Fruit fly (Drosophila melanogaster): Measurements from ENCODE around the gene CG1316.

DNA sequence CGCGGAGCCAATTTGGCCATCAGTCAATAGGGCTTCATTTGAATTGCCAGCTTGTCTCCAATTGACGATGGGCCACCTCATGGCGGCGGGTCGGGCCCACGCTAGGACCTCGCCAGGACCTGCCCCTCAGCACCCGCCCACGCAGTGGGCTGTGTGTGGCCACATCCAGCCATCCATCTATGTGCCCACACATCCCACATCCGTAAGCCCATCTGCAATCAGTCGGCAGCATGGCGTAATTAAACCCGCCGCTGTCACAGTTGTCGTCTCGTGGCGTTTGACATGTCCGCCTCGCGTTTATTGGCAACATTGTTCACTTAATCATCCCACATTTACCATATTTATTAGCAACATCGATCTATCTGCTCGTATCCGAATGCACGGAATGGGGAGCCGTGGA lies 45.5 kb upstream of the CG1316 start:
- no peak for TF ChIP-seq pum (GFP tag; optimal IDR thresholded peaks at IDR 0.05)
- no peak for TF ChIP-seq ab (GFP tag; optimal IDR thresholded peaks at IDR 0.05)
- no peak for TF ChIP-seq Lpt (GFP tag; optimal IDR thresholded peaks at IDR 0.05)
